Fruit fly (Drosophila melanogaster) whole organism: ENCODE results near the gene CG14411.

ENCODE experiments used
- CG8478 ChIP-seq: fragments of >200 bp; optimal IDR thresholded peaks from 2 replicates; lab custom pipeline; 2018; ENCODE audit warnings: inconsistent platforms
- EcR ChIP-seq, 2 experiments: fragments of >200 bp; optimal IDR thresholded peaks; 2 replicates each; lab custom pipeline; 2017; ENCODE audit warnings: missing biosample characterization in 2 of 2, missing genetic modification characterization in 2 of 2, missing genetic modification reagents in 2 of 2
- pan ChIP-seq: fragments of >200 bp; optimal IDR thresholded peaks from 2 replicates; lab custom pipeline; 2017
- psq ChIP-seq: fragments of >200 bp; optimal IDR thresholded peaks from 2 replicates; lab custom pipeline; 2017
- usp ChIP-seq: fragments of >200 bp; optimal IDR thresholded peaks from 2 replicates; lab custom pipeline; 2017; ENCODE audit warnings: missing biosample characterization, missing genetic modification characterization, mixed read lengths

DNA sequence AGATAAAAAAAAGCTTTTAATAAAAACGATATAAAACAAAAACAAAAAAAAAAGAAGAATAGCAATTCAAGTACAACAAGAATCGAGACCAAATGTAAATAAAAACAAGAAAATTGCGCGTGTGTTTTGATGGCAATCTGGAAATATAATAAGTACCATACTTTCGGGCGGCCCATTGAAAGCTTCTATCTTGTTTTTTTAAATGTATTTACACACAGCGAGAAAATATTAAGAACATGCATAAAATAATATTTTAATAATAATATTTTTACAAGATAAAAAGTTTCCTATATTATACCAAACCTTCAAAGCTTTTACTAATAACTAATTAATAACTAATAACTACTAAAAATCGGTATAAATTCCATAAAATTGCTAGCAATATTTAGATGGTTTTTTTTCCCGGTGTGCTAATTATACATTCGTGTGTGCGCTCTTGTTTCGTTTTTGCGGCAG lies 8.0 kb downstream of the CG14411 start:
- TF ChIP-seq pan (lab: Kevin White, UChicago): no peak
- TF ChIP-seq psq (lab: Kevin White, UChicago): no peak
- TF ChIP-seq CG8478: no peak
- TF ChIP-seq usp (GFP tag; lab: Kevin White, UChicago): no peak
- no peak for TF ChIP-seq EcR (GFP tag; optimal IDR thresholded peaks at IDR 0.05; lab: Kevin White, UChicago)
